Fruit fly (Drosophila melanogaster) whole organism, embryonic: ENCODE data around the gene CG13622.
A peak's percentile ranks its signal among the peaks of the same experiment; 100 is the strongest.

Source experiments
- Aef1 ChIP-seq: fragments of 200-800 bp; sonication (Bioruptor generic); IDR thresholded peaks from 3 replicates; pipeline ENCODE4 v1.3.6; 2022; ENCODE audit warnings: missing biosample characterization, missing genetic modification characterization
- CG10431 ChIP-seq: fragments of 200-800 bp; sonication (Bioruptor generic); optimal IDR thresholded peaks from 3 replicates; lab custom pipeline; 2018; ENCODE audit warnings: missing biosample characterization, mild to moderate bottlenecking, missing genetic modification characterization
- CG11456 ChIP-seq: fragments of 200-800 bp; sonication (Bioruptor generic); IDR thresholded peaks from 3 replicates; pipeline ENCODE4 v1.3.6; 2022; ENCODE audit warnings: missing biosample characterization, missing genetic modification characterization
- CG11504 ChIP-seq: fragments of 200-800 bp; sonication (Bioruptor generic); optimal IDR thresholded peaks from 3 replicates; lab custom pipeline; 2019; ENCODE audit warnings: missing biosample characterization, mild to moderate bottlenecking, missing genetic modification characterization, moderate library complexity
- CG13123 ChIP-seq: fragments of 200-800 bp; sonication (Bioruptor generic); optimal IDR thresholded peaks from 2 replicates; lab custom pipeline; 2016; ENCODE audit warnings: missing biosample characterization, missing genetic modification characterization
- CG13624 ChIP-seq: fragments of 200-800 bp; sonication (Bioruptor generic); optimal IDR thresholded peaks from 2 replicates; lab custom pipeline; 2016; ENCODE audit warnings: missing biosample characterization, missing genetic modification characterization
- CG16813 ChIP-seq: fragments of 200-800 bp; sonication (Bioruptor generic); IDR thresholded peaks from 3 replicates; pipeline ENCODE4 v1.3.6; 2022; ENCODE audit warnings: missing biosample characterization, missing genetic modification characterization; ENCODE audit not compliant: partially characterized antibody
- CG17186 ChIP-seq: fragments of 200-800 bp; sonication (Bioruptor generic); optimal IDR thresholded peaks from 3 replicates; lab custom pipeline; 2017; ENCODE audit warnings: missing biosample characterization, missing genetic modification reagents, missing genetic modification characterization
- CG17359 ChIP-seq: fragments of 200-800 bp; sonication (Bioruptor generic); optimal IDR thresholded peaks from 3 replicates; lab custom pipeline; 2018; ENCODE audit warnings: missing biosample characterization, mild to moderate bottlenecking, missing genetic modification characterization, moderate library complexity
- CG18619 ChIP-seq: fragments of 200-800 bp; sonication (Bioruptor generic); optimal IDR thresholded peaks from 3 replicates; lab custom pipeline; 2017; ENCODE audit warnings: missing biosample characterization, mild to moderate bottlenecking, missing genetic modification characterization
- CG2875 ChIP-seq: fragments of 200-800 bp; sonication (Bioruptor generic); optimal IDR thresholded peaks from 2 replicates; lab custom pipeline; 2017; ENCODE audit warnings: missing biosample characterization, mild to moderate bottlenecking, missing genetic modification characterization, missing genetic modification reagents
- CG3163 ChIP-seq: fragments of 200-800 bp; sonication (Bioruptor generic); optimal IDR thresholded peaks from 3 replicates; lab custom pipeline; 2016; ENCODE audit warnings: missing biosample characterization, missing genetic modification characterization
- CG34224 ChIP-seq: fragments of 200-800 bp; sonication (Bioruptor generic); IDR thresholded peaks from 3 replicates; pipeline ENCODE4 v1.3.6; 2022; ENCODE audit warnings: missing biosample characterization, missing genetic modification characterization; ENCODE audit not compliant: partially characterized antibody
- CG4328 ChIP-seq: fragments of 200-800 bp; sonication (Bioruptor generic); optimal IDR thresholded peaks from 3 replicates; lab custom pipeline; 2017; ENCODE audit warnings: missing biosample characterization, missing genetic modification reagents, missing genetic modification characterization
- CG5180 ChIP-seq: fragments of 200-800 bp; sonication (Bioruptor generic); optimal IDR thresholded peaks from 3 replicates; lab custom pipeline; 2017; ENCODE audit warnings: missing biosample characterization, missing genetic modification characterization, mild to moderate bottlenecking, moderate library complexity, missing genetic modification reagents
- CG6254 ChIP-seq: fragments of 200-800 bp; sonication (Bioruptor generic); optimal IDR thresholded peaks from 3 replicates; lab custom pipeline; 2017; ENCODE audit warnings: mild to moderate bottlenecking, missing biosample characterization, missing genetic modification reagents, missing genetic modification characterization
- CG7556 ChIP-seq: fragments of 200-800 bp; sonication (Bioruptor generic); optimal IDR thresholded peaks from 2 replicates; lab custom pipeline; 2017; ENCODE audit warnings: missing biosample characterization, mild to moderate bottlenecking, missing genetic modification characterization
- CG7786 ChIP-seq: fragments of 200-800 bp; sonication (Bioruptor generic); optimal IDR thresholded peaks from 2 replicates; lab custom pipeline; 2016; ENCODE audit warnings: missing biosample characterization, missing genetic modification characterization
- CG9876 ChIP-seq: fragments of 200-800 bp; sonication (Bioruptor generic); optimal IDR thresholded peaks from 2 replicates; lab custom pipeline; 2016; ENCODE audit warnings: missing biosample characterization, missing genetic modification characterization
- Doc2 ChIP-seq: fragments of 200-800 bp; sonication (Bioruptor generic); IDR thresholded peaks from 2 replicates; pipeline ENCODE4 v1.3.6; 2022; ENCODE audit warnings: missing biosample characterization, missing genetic modification characterization
- Dref ChIP-seq: fragments of 200-800 bp; sonication (Bioruptor generic); IDR thresholded peaks from 2 replicates; pipeline ENCODE4 v1.3.6; 2022; ENCODE audit warnings: missing biosample characterization, missing genetic modification characterization
- E2f1 ChIP-seq: fragments of 200-800 bp; sonication (Bioruptor generic); IDR thresholded peaks from 2 replicates; pipeline ENCODE4 v1.3.6; 2022; ENCODE audit warnings: missing biosample characterization, missing genetic modification characterization
- HLH3B ChIP-seq: fragments of 200-800 bp; sonication (Bioruptor generic); IDR thresholded peaks from 2 replicates; pipeline ENCODE4 v1.3.6; 2022; ENCODE audit warnings: missing biosample characterization, missing genetic modification characterization
- HLH4C ChIP-seq: fragments of 200-800 bp; sonication (Bioruptor generic); IDR thresholded peaks from 3 replicates; pipeline ENCODE4 v1.3.6; 2022; ENCODE audit warnings: missing biosample characterization, missing genetic modification characterization; ENCODE audit not compliant: partially characterized antibody
- Hsf ChIP-seq: fragments of 200-800 bp; sonication (Bioruptor generic); optimal IDR thresholded peaks from 3 replicates; lab custom pipeline; 2016; ENCODE audit warnings: missing biosample characterization, missing genetic modification characterization
- NfI ChIP-seq: fragments of 200-800 bp; sonication (Bioruptor generic); optimal IDR thresholded peaks from 3 replicates; lab custom pipeline; 2018; ENCODE audit warnings: missing biosample characterization, mild to moderate bottlenecking, missing genetic modification characterization, moderate library complexity
- Oaz ChIP-seq: fragments of 200-800 bp; sonication (Bioruptor generic); IDR thresholded peaks from 2 replicates; pipeline ENCODE4 v1.3.6; 2022; ENCODE audit warnings: missing biosample characterization, missing genetic modification characterization
- Opbp ChIP-seq: fragments of 200-800 bp; sonication (Bioruptor generic); IDR thresholded peaks from 3 replicates; pipeline ENCODE4 v1.3.6; 2022; ENCODE audit warnings: missing biosample characterization, missing genetic modification characterization; ENCODE audit not compliant: partially characterized antibody
- Poxn ChIP-seq: fragments of 200-800 bp; sonication (Bioruptor generic); IDR thresholded peaks from 2 replicates; pipeline ENCODE4 v1.3.6; 2022; ENCODE audit warnings: missing biosample characterization, missing genetic modification characterization
- Scr ChIP-seq: fragments of 200-800 bp; sonication (Bioruptor generic); IDR thresholded peaks from 2 replicates; pipeline ENCODE4 v1.3.6; 2022; ENCODE audit warnings: missing biosample characterization, missing genetic modification characterization; ENCODE audit not compliant: partially characterized antibody
- Ssrp ChIP-seq: fragments of 200-800 bp; sonication (Bioruptor generic); optimal IDR thresholded peaks from 2 replicates; lab custom pipeline; 2018; ENCODE audit warnings: missing biosample characterization, mild to moderate bottlenecking, missing genetic modification characterization, moderate library complexity
- Xbp1 ChIP-seq: fragments of 200-800 bp; sonication (Bioruptor generic); optimal IDR thresholded peaks from 3 replicates; lab custom pipeline; 2016; ENCODE audit warnings: missing biosample characterization, mild to moderate bottlenecking, missing genetic modification characterization
- abd-A ChIP-seq: fragments of 200-800 bp; sonication (Bioruptor generic); optimal IDR thresholded peaks from 3 replicates; lab custom pipeline; 2019; ENCODE audit warnings: missing biosample characterization, mild to moderate bottlenecking, missing genetic modification characterization, moderate library complexity
- ara ChIP-seq: fragments of 200-800 bp; sonication (Bioruptor generic); IDR thresholded peaks from 2 replicates; pipeline ENCODE4 v1.3.6; 2022; ENCODE audit warnings: missing biosample characterization, missing genetic modification characterization
- bbx ChIP-seq: fragments of 200-800 bp; sonication (Bioruptor generic); IDR thresholded peaks from 2 replicates; pipeline ENCODE4 v1.3.6; 2022; ENCODE audit warnings: missing biosample characterization, missing genetic modification characterization; ENCODE audit not compliant: partially characterized antibody
- br ChIP-seq: fragments of >200 bp; optimal IDR thresholded peaks from 2 replicates; lab custom pipeline; 2017
- cato ChIP-seq: fragments of 200-800 bp; sonication (Bioruptor generic); optimal IDR thresholded peaks from 2 replicates; lab custom pipeline; 2016; ENCODE audit warnings: missing biosample characterization, missing genetic modification characterization, borderline replicate concordance
- crp ChIP-seq, 2 experiments: fragments of 200-800 bp; sonication (Bioruptor generic); optimal IDR thresholded peaks; 2 replicates in 1 of 2; 3 replicates in 1 of 2; lab custom pipeline; 2017; ENCODE audit warnings: missing biosample characterization in 2 of 2, missing genetic modification characterization in 2 of 2, mild to moderate bottlenecking in 1 of 2, moderate library complexity in 1 of 2
- dan ChIP-seq: fragments of 200-800 bp; sonication (Bioruptor generic); IDR thresholded peaks from 2 replicates; pipeline ENCODE4 v1.3.6; 2022; ENCODE audit warnings: missing biosample characterization, missing genetic modification characterization
- danr ChIP-seq: fragments of 200-800 bp; sonication (Bioruptor generic); IDR thresholded peaks from 2 replicates; pipeline ENCODE4 v1.3.6; 2022; ENCODE audit warnings: missing biosample characterization, missing genetic modification characterization
- ftz-f1 ChIP-seq: fragments of 200-800 bp; sonication (Bioruptor generic); optimal IDR thresholded peaks from 2 replicates; lab custom pipeline; 2016; ENCODE audit warnings: missing biosample characterization, missing genetic modification characterization
- inv ChIP-seq: fragments of 200-800 bp; sonication (Bioruptor generic); IDR thresholded peaks from 2 replicates; pipeline ENCODE4 v1.3.6; 2022; ENCODE audit warnings: missing biosample characterization, missing genetic modification characterization; ENCODE audit not compliant: partially characterized antibody
- mirr ChIP-seq: fragments of 200-800 bp; sonication (Bioruptor generic); optimal IDR thresholded peaks from 3 replicates; lab custom pipeline; 2018; ENCODE audit warnings: missing biosample characterization, mild to moderate bottlenecking, missing genetic modification characterization
- otp ChIP-seq: fragments of 200-800 bp; sonication (Bioruptor generic); IDR thresholded peaks from 3 replicates; pipeline ENCODE4, ENCODE4 v1.3.6; 2022; ENCODE audit warnings: missing biosample characterization, missing genetic modification characterization
- pan ChIP-seq, 4 experiments: fragments of >200 bp in 3 of 4; fragments of 200-800 bp in 1 of 4; sonication (Bioruptor generic) in 1 of 4; optimal IDR thresholded peaks in 3 of 4; IDR thresholded peaks in 1 of 4; 2 replicates each; pipeline versions ENCODE4 v1.3.6 to Lab custom; 2017 to 2022; ENCODE audit warnings: missing biosample characterization in 2 of 4, missing genetic modification characterization in 2 of 4, mixed read lengths in 1 of 4
- sens-2 ChIP-seq: fragments of 200-800 bp; sonication (Bioruptor generic); IDR thresholded peaks from 2 replicates; pipeline ENCODE4 v1.3.6; 2022; ENCODE audit warnings: missing biosample characterization, missing genetic modification characterization
- tll ChIP-seq, 2 experiments: fragments of 200-800 bp in 1 of 2; fragments of >200 bp in 1 of 2; sonication (Bioruptor generic) in 1 of 2; optimal IDR thresholded peaks; 2 replicates each; lab custom pipeline; 2017 to 2019; ENCODE audit warnings: missing biosample characterization in 2 of 2, missing genetic modification characterization in 2 of 2, mild to moderate bottlenecking in 1 of 2, moderate library complexity in 1 of 2
- tx ChIP-seq: fragments of 200-800 bp; sonication (Bioruptor generic); optimal IDR thresholded peaks from 2 replicates; lab custom pipeline; 2016; ENCODE audit warnings: missing biosample characterization, missing genetic modification characterization
- yki ChIP-seq: fragments of >200 bp; optimal IDR thresholded peaks from 3 replicates; lab custom pipeline; 2018

Gene CG13622

dm6 chr3R:24572540-24573043, 49.1 kb upstream of the CG13622 start (continued):
- TF ChIP-seq tll (GFP tag; optimal IDR thresholded peaks at IDR 0.05; lab: Kevin White, UChicago) (peak in 1 of 2 experiments; percentile 6), CG34224 (GFP tag; lab: Robert Waterston, UW) (0 out of 3 replicates have a peak, but pooled peaks have one; percentile 8), ftz-f1 (peak; percentile 89), tx (GFP tag; lab: Kevin White, UChicago) (peak; percentile 94), CG6254 (peak; percentile 94), CG5180 (GFP tag; lab: Kevin White, UChicago) (peak; percentile 91), CG7556 (GFP tag; lab: Kevin White, UChicago) (peak; percentile 98), CG13624 (peak; percentile 99), Hsf (GFP tag; lab: Kevin White, UChicago) (peak; percentile 97), Aef1 (GFP tag; lab: Robert Waterston, UW) (peak; percentile 98), CG18619 (GFP tag; lab: Kevin White, UChicago) (peak; percentile 97), mirr (GFP tag; lab: Kevin White, UChicago) (peak; percentile 94), CG9876 (peak; percentile 70), CG13123 (peak; percentile 92), abd-A (tag; lab: Kevin White, UChicago) (peak; percentile 97), ara (GFP tag; lab: Robert Waterston, UW) (peak; percentile 97), br (lab: Kevin White, UChicago) (no peak), CG16813 (GFP tag; lab: Robert Waterston, UW) (no peak), bbx (GFP tag; lab: Robert Waterston, UW) (no peak), otp (peak; percentile 99), HLH4C (GFP tag; lab: Robert Waterston, UW) (no peak), dan (GFP tag; lab: Robert Waterston, UW) (peak; percentile 48; the same call in 1 of the 2 replicates), inv (GFP tag; lab: Robert Waterston, UW) (no peak), HLH3B (GFP tag; lab: Robert Waterston, UW) (peak; percentile 99), Xbp1 (GFP tag; lab: Kevin White, UChicago) (peak; percentile 98), Poxn (GFP tag; lab: Robert Waterston, UW) (peak; percentile 92), pan (optimal IDR thresholded peaks at IDR 0.05; lab: Kevin White, UChicago) (no peak), pan (GFP tag; optimal IDR thresholded peaks at IDR 0.05 in 1 of 2, IDR thresholded peaks at IDR 0.05 in 1 of 2) (peak in 1 of 2 experiments; percentile 99), Dref (GFP tag; lab: Robert Waterston, UW) (no peak), sens-2 (GFP tag; lab: Robert Waterston, UW) (peak; percentile 97), NfI (GFP tag; lab: Kevin White, UChicago) (peak; percentile 98), cato (GFP tag; lab: Kevin White, UChicago) (peak; percentile 90), CG11504 (peak; percentile 96), crp (GFP tag; optimal IDR thresholded peaks at IDR 0.05; lab: Kevin White, UChicago) (peak in 1 of 2 experiments; percentile 77), Ssrp (tag; lab: Kevin White, UChicago) (peak; percentile 95), CG17359 (tag; lab: Kevin White, UChicago) (peak; percentile 99), CG3163 (peak; percentile 86), CG11456 (GFP tag; lab: Robert Waterston, UW) (peak; percentile 98), Oaz (GFP tag; lab: Robert Waterston, UW) (peak; percentile 97), Scr (GFP tag; lab: Robert Waterston, UW) (no peak), danr (peak; percentile 95), yki (lab: Kevin White, UChicago) (peak; percentile 25), CG2875 (GFP tag; lab: Kevin White, UChicago) (peak; percentile 96), CG7786 (GFP tag; lab: Kevin White, UChicago) (peak; percentile 96), CG10431 (peak; percentile 86), E2f1 (GFP tag; lab: Robert Waterston, UW) (peak; percentile 98), Doc2 (GFP tag; lab: Robert Waterston, UW) (peak; percentile 88; the same call in 1 of the 2 replicates), CG17186 (GFP tag; lab: Kevin White, UChicago) (peak; percentile 60), CG4328 (GFP tag; lab: Kevin White, UChicago) (peak; percentile 97), Opbp (GFP tag; lab: Robert Waterston, UW) (no peak)
